Worm (Caenorhabditis elegans) whole organism, midembryonic: ENCODE measurements around the gene cox-17.

ENCODE experiments used
- T22C8.4 ChIP-seq: fragments of 200-800 bp; sonication (Bioruptor generic); IDR thresholded peaks from 2 replicates; pipeline ENCODE4 v1.3.6; 2022; ENCODE audit warnings: missing genetic modification characterization, missing compliant biosample characterization
- cog-1 ChIP-seq: sonication (generic microtip); optimal IDR thresholded peaks from 2 replicates; lab custom pipeline; 2016; ENCODE audit warnings: missing genetic modification characterization, missing compliant biosample characterization
- flt-1 ChIP-seq: fragments of 200-800 bp; sonication (Bioruptor generic); IDR thresholded peaks from 2 replicates; pipeline ENCODE4 v1.3.6; 2022; ENCODE audit warnings: missing genetic modification characterization, missing compliant biosample characterization
- klf-2 ChIP-seq: fragments of 200-800 bp; sonication (Bioruptor generic); conservative IDR thresholded peaks from 2 replicates; pipeline ENCODE4 v1.3.6; 2022; ENCODE audit warnings: missing genetic modification reagents, missing genetic modification characterization, missing compliant biosample characterization
- med-1 ChIP-seq: sonication (generic microtip); optimal IDR thresholded peaks from 2 replicates; lab custom pipeline; 2017; ENCODE audit warnings: missing genetic modification characterization, mild to moderate bottlenecking, missing compliant biosample characterization, antibody characterized with exemption, missing genetic modification reagents; ENCODE audit not compliant: insufficient read depth
- ref-1 ChIP-seq: fragments of 200-800 bp; sonication (Bioruptor generic); conservative IDR thresholded peaks from 2 replicates; pipeline ENCODE4 v1.3.6; 2022; ENCODE audit warnings: missing genetic modification reagents, missing genetic modification characterization, missing compliant biosample characterization
- tab-1 ChIP-seq: fragments of 200-800 bp; sonication (Bioruptor generic); IDR thresholded peaks from 2 replicates; pipeline ENCODE4 v1.3.6; 2022; ENCODE audit warnings: missing genetic modification characterization, missing compliant biosample characterization
- ztf-23 ChIP-seq: fragments of 200-800 bp; sonication (Bioruptor generic); IDR thresholded peaks from 2 replicates; pipeline ENCODE4 v1.3.6; 2022; ENCODE audit warnings: missing genetic modification reagents, missing genetic modification characterization, missing compliant biosample characterization
- ztf-29 ChIP-seq: fragments of 200-800 bp; sonication (Bioruptor generic); IDR thresholded peaks from 2 replicates; pipeline ENCODE4 v1.3.6; 2022; ENCODE audit warnings: missing genetic modification reagents, missing genetic modification characterization, missing compliant biosample characterization

The cox-17 gene

ce11 chrIII:177715-178114 lies 13.1 kb upstream of the cox-17 start, which contains the start of gene F40G9.14:
TSS of gene F40G9.14 (minus strand) at chrIII:177815.
- TF ChIP-seq ref-1 (GFP tag; lab: Robert Waterston, UW) (no peak), med-1 (GFP tag; lab: Kevin White, UChicago) (no peak), T22C8.4 (GFP tag; lab: Robert Waterston, UW) (no peak), ztf-29 (no peak), flt-1 (GFP tag; lab: Robert Waterston, UW) (no peak), ztf-23 (GFP tag; lab: Robert Waterston, UW) (no peak)

ce11 chrIII:178126-178525 lies 12.7 kb upstream of the cox-17 start:
- TF ChIP-seq ztf-29 (no peak), tab-1 (GFP tag; lab: Robert Waterston, UW) (no peak)

- TF ChIP-seq flt-1 (GFP tag; lab: Robert Waterston, UW) = no peak
- no peak for TF ChIP-seq klf-2 (GFP tag; lab: Robert Waterston, UW)
These were observed 11.6 kb upstream of the cox-17 start, which contains the start of gene F40G9.6 for ce11 chrIII:179123-179592. TSS of gene F40G9.6 (plus strand) at chrIII:179542.

ce11 chrIII:180963-181362 lies 9.8 kb upstream of the cox-17 start, which contains the start of gene F40G9.5:
TSS of gene F40G9.5 (plus strand) at chrIII:181263.
- TF ChIP-seq tab-1 (GFP tag; lab: Robert Waterston, UW) (no peak), ztf-23 (GFP tag; lab: Robert Waterston, UW) (no peak), med-1 (GFP tag; lab: Kevin White, UChicago) (no peak), T22C8.4 (GFP tag; lab: Robert Waterston, UW) (no peak), flt-1 (GFP tag; lab: Robert Waterston, UW) (no peak), klf-2 (GFP tag; lab: Robert Waterston, UW) (no peak), ztf-29 (no peak), cog-1 (tag; lab: Kevin White, UChicago) (no peak), ref-1 (GFP tag; lab: Robert Waterston, UW) (no peak)

- TF ChIP-seq tab-1 (GFP tag; lab: Robert Waterston, UW) (no peak), T22C8.4 (GFP tag; lab: Robert Waterston, UW) (no peak), ztf-29 (no peak), ref-1 (GFP tag; lab: Robert Waterston, UW) (no peak), klf-2 (GFP tag; lab: Robert Waterston, UW) (no peak), med-1 (GFP tag; lab: Kevin White, UChicago) (no peak), cog-1 (tag; lab: Kevin White, UChicago) (no peak), ztf-23 (GFP tag; lab: Robert Waterston, UW) (no peak), flt-1 (GFP tag; lab: Robert Waterston, UW) (no peak)
These were observed 8.7 kb upstream of the cox-17 start, which contains the start of gene F40G9.15 for ce11 chrIII:182080-182479. TSS of gene F40G9.15 (plus strand) at chrIII:182380.

ce11 chrIII:183072-183471 lies 7.7 kb upstream of the cox-17 start:
- TF ChIP-seq klf-2 (GFP tag; lab: Robert Waterston, UW) (no peak), ref-1 (GFP tag; lab: Robert Waterston, UW) (no peak), med-1 (GFP tag; lab: Kevin White, UChicago) (no peak), flt-1 (GFP tag; lab: Robert Waterston, UW) (no peak), tab-1 (GFP tag; lab: Robert Waterston, UW) (no peak), ztf-23 (GFP tag; lab: Robert Waterston, UW) (no peak), cog-1 (tag; lab: Kevin White, UChicago) (no peak), ztf-29 (no peak), T22C8.4 (GFP tag; lab: Robert Waterston, UW) (no peak)

ce11 chrIII:184335-184734 lies 6.5 kb upstream of the cox-17 start:
- TF ChIP-seq ztf-29 (no peak), T22C8.4 (GFP tag; lab: Robert Waterston, UW) (0 out of 2 replicates have a peak, but pooled peaks have one; percentile 5)

- TF ChIP-seq ref-1 (GFP tag; lab: Robert Waterston, UW) (no peak), ztf-23 (GFP tag; lab: Robert Waterston, UW) (no peak), flt-1 (GFP tag; lab: Robert Waterston, UW) (no peak), med-1 (GFP tag; lab: Kevin White, UChicago) (no peak), klf-2 (GFP tag; lab: Robert Waterston, UW) (no peak), T22C8.4 (GFP tag; lab: Robert Waterston, UW) (no peak), cog-1 (tag; lab: Kevin White, UChicago) (no peak), tab-1 (GFP tag; lab: Robert Waterston, UW) (no peak), ztf-29 (no peak)
These were observed 3.0 kb upstream of the cox-17 start, which contains the start of gene mxl-2 for ce11 chrIII:187829-188228. TSS of gene mxl-2 (minus strand) at chrIII:188131.

- TF ChIP-seq klf-2 (GFP tag; lab: Robert Waterston, UW) = no peak
- no peak for TF ChIP-seq ref-1 (GFP tag; lab: Robert Waterston, UW)
- no peak for TF ChIP-seq ztf-23 (GFP tag; lab: Robert Waterston, UW)
- TF ChIP-seq T22C8.4 (GFP tag; lab: Robert Waterston, UW) = no peak
- TF ChIP-seq cog-1 (tag; lab: Kevin White, UChicago) = no peak
- TF ChIP-seq flt-1 (GFP tag; lab: Robert Waterston, UW) = no peak
- TF ChIP-seq tab-1 (GFP tag; lab: Robert Waterston, UW) = no peak
- no peak for TF ChIP-seq med-1 (GFP tag; lab: Kevin White, UChicago)
- TF ChIP-seq ztf-29 = no peak
These were observed 2.3 kb upstream of the cox-17 start, which contains the start of gene ubc-20 for ce11 chrIII:188426-188888. TSS of gene ubc-20 (plus strand) at chrIII:188838.

- no peak for TF ChIP-seq klf-2 (GFP tag; lab: Robert Waterston, UW)
- no peak for TF ChIP-seq tab-1 (GFP tag; lab: Robert Waterston, UW)
- no peak for TF ChIP-seq med-1 (GFP tag; lab: Kevin White, UChicago)
- TF ChIP-seq cog-1 (tag; lab: Kevin White, UChicago) = no peak
- TF ChIP-seq flt-1 (GFP tag; lab: Robert Waterston, UW) = no peak
- no peak for TF ChIP-seq T22C8.4 (GFP tag; lab: Robert Waterston, UW)
These were observed 1.5 kb upstream of the cox-17 start for ce11 chrIII:189280-189679.
